Fruit fly (Drosophila melanogaster): ENCODE measurements around the gene roq.
A peak's percentile ranks its signal among the peaks of the same experiment; 100 is the strongest.

The roq gene

dm6 chr3L:16364182-16364581, 14.2 kb downstream of the roq start (continued):
- TF ChIP-seq Eip75B (GFP tag; optimal IDR thresholded peaks at IDR 0.05) (peak; percentile 93), CG8319 (GFP tag; optimal IDR thresholded peaks at IDR 0.05) (peak; percentile 83), ss (GFP tag; optimal IDR thresholded peaks at IDR 0.05) (peak; percentile 91 to 94), CG10669 (GFP tag; optimal IDR thresholded peaks at IDR 0.05) (peak; percentile 85), CG7368 (GFP tag; optimal IDR thresholded peaks at IDR 0.05) (peak; percentile 77), fd85E (GFP tag; optimal IDR thresholded peaks at IDR 0.05) (peak; percentile 63), eg (GFP tag; IDR thresholded peaks at IDR 0.05) (no peak), CG6276 (GFP tag; optimal IDR thresholded peaks at IDR 0.05) (peak; percentile 31), CG11762 (GFP tag; optimal IDR thresholded peaks at IDR 0.05; ENCODE audit: insufficient read depth) (peak; percentile 84), CG3919 (GFP tag; optimal IDR thresholded peaks at IDR 0.05) (peak; percentile 92), CG6808 (GFP tag; optimal IDR thresholded peaks at IDR 0.05) (peak; percentile 92), CG8632 (GFP tag; optimal IDR thresholded peaks at IDR 0.05) (peak; percentile 90), CG34406 (GFP tag; optimal IDR thresholded peaks at IDR 0.05) (peak; percentile 89), CG6854 (GFP tag; optimal IDR thresholded peaks at IDR 0.05) (peak; percentile 64), Ets21C (GFP tag; optimal IDR thresholded peaks at IDR 0.05) (peak; percentile 69), CG15336 (GFP tag; IDR thresholded peaks at IDR 0.05) (peak; percentile 69), esn (GFP tag; optimal IDR thresholded peaks at IDR 0.05) (peak; percentile 89), Eip93F (GFP tag; optimal IDR thresholded peaks at IDR 0.05) (peak; percentile 17), salr (GFP tag; optimal IDR thresholded peaks at IDR 0.05) (peak; percentile 75), Eip78C (GFP tag) (peak; percentile 98), CG31627 (GFP tag; optimal IDR thresholded peaks at IDR 0.05) (peak; percentile 78), dsx (GFP tag; optimal IDR thresholded peaks at IDR 0.05; ENCODE audit: poor library complexity, severe bottlenecking) (peak; percentile 90), cyc (GFP tag; optimal IDR thresholded peaks at IDR 0.05) (peak; percentile 83), Lpt (GFP tag; optimal IDR thresholded peaks at IDR 0.05) (peak; percentile 66), CG1621 (tag; optimal IDR thresholded peaks at IDR 0.05) (peak; percentile 84), dac (GFP tag; optimal IDR thresholded peaks at IDR 0.05) (no peak), CG9139 (GFP tag; optimal IDR thresholded peaks at IDR 0.05) (peak; percentile 81), CG4318 (GFP tag; optimal IDR thresholded peaks at IDR 0.05) (peak; percentile 39), CG11902 (GFP tag; optimal IDR thresholded peaks at IDR 0.05) (peak; percentile 79), Hr38 (GFP tag; optimal IDR thresholded peaks at IDR 0.05) (no peak), CG11294 (GFP tag; IDR thresholded peaks at IDR 0.05) (peak; percentile 45; the same call in 1 of the 2 replicates), svp (GFP tag) (peak; percentile 94), vri (GFP tag; optimal IDR thresholded peaks at IDR 0.05) (peak; percentile 67), fd59A (GFP tag; optimal IDR thresholded peaks at IDR 0.05) (peak; percentile 87), OdsH (GFP tag; optimal IDR thresholded peaks at IDR 0.05) (peak; percentile 87), Gug (GFP tag; IDR thresholded peaks at IDR 0.05) (no peak), achi (GFP tag; optimal IDR thresholded peaks at IDR 0.05) (peak; percentile 86), CG8119 (GFP tag; IDR thresholded peaks at IDR 0.05) (peak; percentile 81), net (GFP tag; optimal IDR thresholded peaks at IDR 0.05) (peak; percentile 88), Smox (GFP tag; optimal IDR thresholded peaks at IDR 0.05) (peak; percentile 85), topi (GFP tag; optimal IDR thresholded peaks at IDR 0.05) (peak; percentile 91), Ets96B (tag; optimal IDR thresholded peaks at IDR 0.05) (peak; percentile 90), CG32006 (GFP tag; optimal IDR thresholded peaks at IDR 0.05) (peak; percentile 74)
